Fruit fly (Drosophila melanogaster) whole organism, embryonic: ENCODE measurements around the gene CG42792.

Experiments
- Aef1 ChIP-seq: fragments of 200-800 bp; sonication (Bioruptor generic); IDR thresholded peaks from 3 replicates; pipeline ENCODE4 v1.3.6; 2022; ENCODE audit warnings: missing biosample characterization, missing genetic modification characterization
- Bdp1 ChIP-seq: fragments of 200-800 bp; sonication (Bioruptor generic); optimal IDR thresholded peaks from 3 replicates; lab custom pipeline; 2016; ENCODE audit warnings: missing biosample characterization, missing genetic modification characterization
- CG10321 ChIP-seq: fragments of 200-800 bp; sonication (Bioruptor generic); IDR thresholded peaks from 2 replicates; pipeline ENCODE4 v1.3.6; 2022; ENCODE audit warnings: missing biosample characterization, missing genetic modification characterization
- CG10431 ChIP-seq: fragments of 200-800 bp; sonication (Bioruptor generic); optimal IDR thresholded peaks from 3 replicates; lab custom pipeline; 2018; ENCODE audit warnings: missing biosample characterization, mild to moderate bottlenecking, missing genetic modification characterization
- CG11085 ChIP-seq: fragments of 200-800 bp; sonication (Bioruptor generic); IDR thresholded peaks from 2 replicates; pipeline ENCODE4 v1.3.6; 2022; ENCODE audit warnings: missing biosample characterization, missing genetic modification characterization
- CG12104 ChIP-seq: fragments of 200-800 bp; sonication (Bioruptor generic); optimal IDR thresholded peaks from 3 replicates; lab custom pipeline; 2016; ENCODE audit warnings: missing biosample characterization, missing genetic modification characterization
- CG13775 ChIP-seq: fragments of 200-800 bp; sonication (Bioruptor generic); optimal IDR thresholded peaks from 3 replicates; lab custom pipeline; 2017; ENCODE audit warnings: missing biosample characterization, mild to moderate bottlenecking, missing genetic modification characterization
- CG14965 ChIP-seq: fragments of 200-800 bp; sonication (Bioruptor generic); optimal IDR thresholded peaks from 2 replicates; lab custom pipeline; 2016; ENCODE audit warnings: missing biosample characterization, missing genetic modification characterization, borderline replicate concordance
- CG15479 ChIP-seq: fragments of 200-800 bp; sonication (Bioruptor generic); optimal IDR thresholded peaks from 3 replicates; lab custom pipeline; 2019; ENCODE audit warnings: missing biosample characterization, mild to moderate bottlenecking, missing genetic modification characterization, moderate library complexity
- CG15514 ChIP-seq: fragments of 200-800 bp; sonication (Bioruptor generic); optimal IDR thresholded peaks from 3 replicates; lab custom pipeline; 2017; ENCODE audit warnings: missing biosample characterization, missing genetic modification characterization, mild to moderate bottlenecking, moderate library complexity, missing genetic modification reagents
- CG16813 ChIP-seq: fragments of 200-800 bp; sonication (Bioruptor generic); IDR thresholded peaks from 3 replicates; pipeline ENCODE4 v1.3.6; 2022; ENCODE audit warnings: missing biosample characterization, missing genetic modification characterization; ENCODE audit not compliant: partially characterized antibody
- CG1832 ChIP-seq: fragments of 200-800 bp; sonication (Bioruptor generic); optimal IDR thresholded peaks from 2 replicates; lab custom pipeline; 2017; ENCODE audit warnings: missing biosample characterization, mild to moderate bottlenecking, missing genetic modification characterization, inconsistent platforms
- CG18599 ChIP-seq: fragments of 200-800 bp; sonication (Bioruptor generic); optimal IDR thresholded peaks from 3 replicates; lab custom pipeline; 2017; ENCODE audit warnings: missing biosample characterization, missing genetic modification characterization, mild to moderate bottlenecking, moderate library complexity, missing genetic modification reagents
- CG2116 ChIP-seq: fragments of 200-800 bp; sonication (Bioruptor generic); optimal IDR thresholded peaks from 3 replicates; lab custom pipeline; 2018; ENCODE audit warnings: missing biosample characterization, mild to moderate bottlenecking, missing genetic modification characterization
- CG31365 ChIP-seq: fragments of 200-800 bp; sonication (Bioruptor generic); optimal IDR thresholded peaks from 2 replicates; lab custom pipeline; 2018; ENCODE audit warnings: missing biosample characterization, mild to moderate bottlenecking, missing genetic modification characterization
- CG4360 ChIP-seq: fragments of 200-800 bp; sonication (Bioruptor generic); IDR thresholded peaks from 2 replicates; pipeline ENCODE4 v1.3.6; 2022; ENCODE audit warnings: missing biosample characterization, missing genetic modification characterization
- CG4617 ChIP-seq: fragments of 200-800 bp; sonication (Bioruptor generic); optimal IDR thresholded peaks from 3 replicates; lab custom pipeline; 2016; ENCODE audit warnings: missing biosample characterization, missing genetic modification characterization, borderline replicate concordance
- CG9876 ChIP-seq: fragments of 200-800 bp; sonication (Bioruptor generic); optimal IDR thresholded peaks from 2 replicates; lab custom pipeline; 2016; ENCODE audit warnings: missing biosample characterization, missing genetic modification characterization
- CTCF ChIP-seq: fragments of 200-800 bp; sonication (Bioruptor generic); optimal IDR thresholded peaks from 2 replicates; lab custom pipeline; 2017; ENCODE audit warnings: missing biosample characterization, mild to moderate bottlenecking, missing genetic modification characterization, moderate library complexity
- Dbx ChIP-seq: fragments of 200-800 bp; sonication (Bioruptor generic); IDR thresholded peaks from 3 replicates; pipeline ENCODE4 v1.3.6; 2022; ENCODE audit warnings: missing biosample characterization, missing genetic modification characterization
- Dfd ChIP-seq, 2 experiments: fragments of >200 bp; optimal IDR thresholded peaks; 2 replicates each; lab custom pipeline; 2017; ENCODE audit warnings: missing biosample characterization in 2 of 2, missing genetic modification characterization in 2 of 2
- Dip3 ChIP-seq: fragments of 200-800 bp; sonication (Bioruptor generic); optimal IDR thresholded peaks from 3 replicates; lab custom pipeline; 2016; ENCODE audit warnings: missing biosample characterization, missing genetic modification characterization
- Ets97D ChIP-seq: fragments of 200-800 bp; sonication (Bioruptor generic); optimal IDR thresholded peaks from 3 replicates; lab custom pipeline; 2016; ENCODE audit warnings: missing biosample characterization, missing genetic modification characterization
- Gug ChIP-seq: fragments of 200-800 bp; sonication (Bioruptor generic); IDR thresholded peaks from 4 replicates; pipeline ENCODE4 v1.3.6; 2022; ENCODE audit warnings: missing biosample characterization, missing genetic modification characterization
- H2.0 ChIP-seq: fragments of 200-800 bp; sonication (Bioruptor generic); IDR thresholded peaks from 2 replicates; pipeline ENCODE4 v1.3.6; 2022; ENCODE audit warnings: missing biosample characterization, missing genetic modification characterization
- Hr39 ChIP-seq: fragments of >200 bp; optimal IDR thresholded peaks from 2 replicates; lab custom pipeline; 2017
- Hr51 ChIP-seq, 2 experiments: fragments of 200-800 bp; sonication (Bioruptor generic); optimal IDR thresholded peaks; 2 replicates in 1 of 2; 3 replicates in 1 of 2; lab custom pipeline; 2016 to 2018; ENCODE audit warnings: missing biosample characterization in 2 of 2, missing genetic modification characterization in 2 of 2, mild to moderate bottlenecking in 1 of 2, moderate library complexity in 1 of 2
- Hr78 ChIP-seq, 2 experiments: fragments of 200-800 bp in 1 of 2; fragments of >200 bp in 1 of 2; sonication (Bioruptor generic) in 1 of 2; optimal IDR thresholded peaks; 2 replicates each; lab custom pipeline; 2017 to 2019; ENCODE audit warnings: missing biosample characterization in 2 of 2, missing genetic modification characterization in 2 of 2, mild to moderate bottlenecking in 1 of 2, moderate library complexity in 1 of 2
- Meics ChIP-seq: fragments of 200-800 bp; sonication (Bioruptor generic); optimal IDR thresholded peaks from 2 replicates; lab custom pipeline; 2017; ENCODE audit warnings: missing biosample characterization, mild to moderate bottlenecking, missing genetic modification characterization
- Rfx ChIP-seq: fragments of 200-800 bp; sonication (Bioruptor generic); IDR thresholded peaks from 2 replicates; pipeline ENCODE4 v1.3.6; 2022; ENCODE audit warnings: missing biosample characterization, missing genetic modification characterization
- Rx ChIP-seq: fragments of 200-800 bp; sonication (Bioruptor generic); IDR thresholded peaks from 2 replicates; pipeline ENCODE4 v1.3.6; 2022; ENCODE audit warnings: missing biosample characterization, missing genetic modification characterization
- Six4 ChIP-seq: fragments of 200-800 bp; sonication (Bioruptor generic); optimal IDR thresholded peaks from 2 replicates; lab custom pipeline; 2016; ENCODE audit warnings: missing biosample characterization, missing genetic modification characterization
- Sox102F ChIP-seq: fragments of 200-800 bp; sonication (Bioruptor generic); optimal IDR thresholded peaks from 2 replicates; lab custom pipeline; 2018; ENCODE audit warnings: missing biosample characterization, mild to moderate bottlenecking, missing genetic modification characterization, moderate library complexity
- Tbp ChIP-seq: fragments of >200 bp; optimal IDR thresholded peaks from 2 replicates; lab custom pipeline; 2018; ENCODE audit warnings: missing biosample characterization, missing genetic modification characterization
- Usf ChIP-seq: fragments of 200-800 bp; sonication (Bioruptor generic); optimal IDR thresholded peaks from 2 replicates; lab custom pipeline; 2017; ENCODE audit warnings: missing genotype, missing biosample characterization, missing genetic modification characterization
- Xrp1 ChIP-seq: fragments of 200-800 bp; sonication (Bioruptor generic); IDR thresholded peaks from 2 replicates; pipeline ENCODE4 v1.3.6; 2022; ENCODE audit warnings: missing biosample characterization, missing genetic modification characterization
- ara ChIP-seq: fragments of 200-800 bp; sonication (Bioruptor generic); IDR thresholded peaks from 2 replicates; pipeline ENCODE4 v1.3.6; 2022; ENCODE audit warnings: missing biosample characterization, missing genetic modification characterization
- br ChIP-seq: fragments of >200 bp; optimal IDR thresholded peaks from 2 replicates; lab custom pipeline; 2017
- btn ChIP-seq: fragments of 200-800 bp; sonication (Bioruptor generic); optimal IDR thresholded peaks from 2 replicates; lab custom pipeline; 2016; ENCODE audit warnings: missing biosample characterization, missing genetic modification characterization
- chm ChIP-seq: fragments of 200-800 bp; sonication (Bioruptor generic); IDR thresholded peaks from 2 replicates; pipeline ENCODE4 v1.3.6; 2022; ENCODE audit warnings: missing biosample characterization, missing genetic modification characterization
- dmrt99B ChIP-seq: fragments of 200-800 bp; sonication (Bioruptor generic); optimal IDR thresholded peaks from 2 replicates; lab custom pipeline; 2018; ENCODE audit warnings: missing biosample characterization, mild to moderate bottlenecking, missing genetic modification characterization, moderate library complexity
- ems ChIP-seq: fragments of 200-800 bp; sonication (Bioruptor generic); optimal IDR thresholded peaks from 3 replicates; lab custom pipeline; 2016; ENCODE audit warnings: missing biosample characterization, missing genetic modification characterization
- knrl ChIP-seq: fragments of 200-800 bp; sonication (Bioruptor generic); IDR thresholded peaks from 3 replicates; pipeline ENCODE4 v1.3.6; 2022; ENCODE audit warnings: missing biosample characterization, missing genetic modification characterization; ENCODE audit not compliant: partially characterized antibody
- maf-S ChIP-seq: fragments of 200-800 bp; sonication (Bioruptor generic); optimal IDR thresholded peaks from 2 replicates; lab custom pipeline; 2016; ENCODE audit warnings: missing biosample characterization, missing genetic modification characterization
- pb ChIP-seq: fragments of 200-800 bp; sonication (Bioruptor generic); optimal IDR thresholded peaks from 3 replicates; lab custom pipeline; 2016; ENCODE audit warnings: missing biosample characterization, missing genetic modification characterization
- pfk ChIP-seq: fragments of 200-800 bp; sonication (Bioruptor generic); optimal IDR thresholded peaks from 2 replicates; lab custom pipeline; 2018; ENCODE audit warnings: missing biosample characterization, mild to moderate bottlenecking, missing genetic modification characterization, moderate library complexity
- phol ChIP-seq: fragments of 200-800 bp; sonication (Bioruptor generic); optimal IDR thresholded peaks from 3 replicates; lab custom pipeline; 2018; ENCODE audit warnings: missing biosample characterization, mild to moderate bottlenecking, missing genetic modification characterization, moderate library complexity
- rib ChIP-seq: fragments of 200-800 bp; sonication (Bioruptor generic); IDR thresholded peaks from 2 replicates; pipeline ENCODE4 v1.3.6; 2022; ENCODE audit warnings: missing biosample characterization, missing genetic modification characterization
- stc ChIP-seq: fragments of 200-800 bp; sonication (Bioruptor generic); IDR thresholded peaks from 2 replicates; pipeline ENCODE4 v1.3.6; 2022; ENCODE audit warnings: missing biosample characterization, missing genetic modification characterization
- tll ChIP-seq, 2 experiments: fragments of 200-800 bp in 1 of 2; fragments of >200 bp in 1 of 2; sonication (Bioruptor generic) in 1 of 2; optimal IDR thresholded peaks; 2 replicates each; lab custom pipeline; 2017 to 2019; ENCODE audit warnings: missing biosample characterization in 2 of 2, missing genetic modification characterization in 2 of 2, mild to moderate bottlenecking in 1 of 2, moderate library complexity in 1 of 2

The CG42792 gene

DNA sequence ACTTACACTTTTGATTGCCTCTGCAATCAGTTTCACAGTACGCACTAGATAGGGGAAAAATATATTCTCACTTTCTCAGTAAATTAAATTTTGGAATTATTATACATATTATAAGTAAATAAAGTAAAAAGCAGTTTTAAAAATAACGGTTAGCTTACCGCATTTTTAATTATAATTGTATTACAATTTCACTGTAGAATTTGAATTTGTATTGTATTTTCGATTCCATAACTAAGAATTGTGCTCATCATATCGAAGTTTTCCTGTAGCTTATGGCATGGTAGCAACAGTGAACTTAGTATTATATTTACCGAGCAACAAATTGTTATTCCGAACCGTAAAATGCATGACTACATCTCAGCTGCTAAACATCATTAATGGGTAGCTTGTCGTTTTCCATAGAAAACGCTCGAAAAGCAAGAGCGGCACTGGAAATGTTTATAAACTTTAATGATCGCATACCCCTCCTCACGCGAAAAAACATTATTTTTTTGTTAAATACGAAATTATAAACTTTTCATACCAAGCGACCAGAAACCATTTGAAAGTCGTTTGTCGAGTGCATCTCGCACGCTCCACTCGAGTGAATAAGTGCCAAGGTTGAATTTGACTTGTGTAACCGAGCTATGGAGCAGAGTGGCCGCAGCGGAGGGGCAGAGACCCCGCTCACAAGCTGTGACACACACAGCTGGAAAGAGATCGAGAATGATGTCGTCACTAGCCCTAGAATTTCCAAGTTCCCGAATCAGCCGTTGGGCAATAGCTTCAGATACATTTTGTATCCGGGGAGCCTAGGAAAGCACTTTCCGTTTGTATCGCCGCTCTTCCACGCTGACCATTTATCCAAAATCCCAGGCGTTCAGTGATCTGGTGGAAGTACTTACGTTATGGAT, 47.0 kb upstream of the CG42792 start (continued):
- TF ChIP-seq dmrt99B, result peak; percentile 96
- peak; percentile 53 for TF ChIP-seq CG4617 (GFP tag; lab: Kevin White, UChicago)
- peak; percentile 91 for TF ChIP-seq Sox102F (GFP tag; lab: Kevin White, UChicago)
- TF ChIP-seq CG31365, result no peak
- TF ChIP-seq Hr51 (GFP tag; optimal IDR thresholded peaks at IDR 0.05; lab: Kevin White, UChicago), result peak; percentile 26 to 98
- TF ChIP-seq CG1832 (GFP tag; lab: Kevin White, UChicago), result no peak
- peak; percentile 91 for TF ChIP-seq Meics
- peak; percentile 83 for TF ChIP-seq ara
- peak; percentile 73 for TF ChIP-seq CG2116 (GFP tag; lab: Kevin White, UChicago)
- TF ChIP-seq Rfx (GFP tag; lab: Robert Waterston, UW), result peak; percentile 92
- TF ChIP-seq maf-S, result peak; percentile 34
- peak; percentile 93 for TF ChIP-seq phol
- TF ChIP-seq CG11085 (GFP tag; lab: Robert Waterston, UW), result peak; percentile 75
- no peak for TF ChIP-seq pfk (GFP tag; lab: Kevin White, UChicago)
- peak; percentile 85 for TF ChIP-seq stc (GFP tag; lab: Robert Waterston, UW)
- peak; percentile 93 for TF ChIP-seq H2.0 (GFP tag; lab: Robert Waterston, UW)
- peak; percentile 61 for TF ChIP-seq CG15514
- TF ChIP-seq CTCF, result peak; percentile 33
- TF ChIP-seq Dip3 (GFP tag; lab: Kevin White, UChicago), result peak; percentile 23
- peak; percentile 88 for TF ChIP-seq Aef1 (GFP tag; lab: Robert Waterston, UW)
- TF ChIP-seq CG13775, result peak; percentile 82
- no peak for TF ChIP-seq CG15479 (GFP tag; lab: Kevin White, UChicago)
- TF ChIP-seq Xrp1 (GFP tag; lab: Robert Waterston, UW), result peak; percentile 92
- TF ChIP-seq chm (GFP tag; lab: Robert Waterston, UW), result no peak
- TF ChIP-seq ems (GFP tag; lab: Kevin White, UChicago), result no peak
- no peak for TF ChIP-seq Dfd (GFP tag; optimal IDR thresholded peaks at IDR 0.05; lab: Kevin White, UChicago)
- TF ChIP-seq CG10321 (GFP tag; lab: Robert Waterston, UW), result peak; percentile 76; the same call in 1 of the 2 replicates
- peak; percentile 73 for TF ChIP-seq Gug
- TF ChIP-seq pb (GFP tag; lab: Kevin White, UChicago), result no peak
- no peak for TF ChIP-seq CG14965 (GFP tag; lab: Kevin White, UChicago)
- TF ChIP-seq CG16813 (GFP tag; lab: Robert Waterston, UW), result no peak
- TF ChIP-seq tll (GFP tag; optimal IDR thresholded peaks at IDR 0.05; lab: Kevin White, UChicago), result no peak
- peak; percentile 91 for TF ChIP-seq CG18599 (GFP tag; lab: Kevin White, UChicago)
- TF ChIP-seq rib (GFP tag; lab: Robert Waterston, UW), result no peak; the same call in 1 of the 2 replicates
- TF ChIP-seq Tbp (GFP tag; lab: Kevin White, UChicago), result no peak
- TF ChIP-seq CG12104, result peak; percentile 88
- peak; percentile 71; the same call in 1 of the 2 replicates for TF ChIP-seq Rx (GFP tag; lab: Robert Waterston, UW)
- no peak for TF ChIP-seq knrl (GFP tag; lab: Robert Waterston, UW)
- no peak for TF ChIP-seq br (lab: Kevin White, UChicago)
- TF ChIP-seq CG9876 (GFP tag; lab: Kevin White, UChicago), result no peak
- no peak for TF ChIP-seq Hr39 (lab: Kevin White, UChicago)
- TF ChIP-seq Bdp1, result no peak
- TF ChIP-seq CG4360 (GFP tag; lab: Robert Waterston, UW), result no peak
- peak; percentile 75 for TF ChIP-seq Dbx
- peak; percentile 88 for TF ChIP-seq Usf
- TF ChIP-seq Ets97D (GFP tag; lab: Kevin White, UChicago), result no peak
- TF ChIP-seq Hr78 (GFP tag; optimal IDR thresholded peaks at IDR 0.05; lab: Kevin White, UChicago), result no peak
- peak; percentile 87 for TF ChIP-seq Six4
- TF ChIP-seq btn (GFP tag; lab: Kevin White, UChicago), result no peak
- peak; percentile 84 for TF ChIP-seq CG10431 (GFP tag; lab: Kevin White, UChicago)
